Fruit fly (Drosophila melanogaster) whole organism, embryonic: ENCODE data around the gene RhoGAPp190.
A peak's percentile ranks its signal among the peaks of the same experiment; 100 is the strongest.

ENCODE experiments used
- CG11696 ChIP-seq: fragments of 200-800 bp; sonication (Bioruptor generic); IDR thresholded peaks from 2 replicates; pipeline ENCODE4 v1.3.6; 2022; ENCODE audit warnings: missing biosample characterization, missing genetic modification characterization
- CG12104 ChIP-seq: fragments of 200-800 bp; sonication (Bioruptor generic); optimal IDR thresholded peaks from 3 replicates; lab custom pipeline; 2016; ENCODE audit warnings: missing biosample characterization, missing genetic modification characterization
- CG12155 ChIP-seq: fragments of 200-800 bp; sonication (Bioruptor generic); optimal IDR thresholded peaks from 3 replicates; lab custom pipeline; 2016; ENCODE audit warnings: missing biosample characterization, missing genetic modification characterization
- CG12391 ChIP-seq: fragments of 200-800 bp; sonication (Bioruptor generic); optimal IDR thresholded peaks from 3 replicates; lab custom pipeline; 2018; ENCODE audit warnings: missing biosample characterization, mild to moderate bottlenecking, missing genetic modification characterization, moderate library complexity
- CG13287 ChIP-seq: fragments of 200-800 bp; sonication (Bioruptor generic); IDR thresholded peaks from 2 replicates; pipeline ENCODE4 v1.3.6; 2022; ENCODE audit warnings: missing biosample characterization, missing genetic modification characterization; ENCODE audit not compliant: partially characterized antibody
- CG14441 ChIP-seq: fragments of 200-800 bp; sonication (Bioruptor generic); IDR thresholded peaks from 2 replicates; pipeline ENCODE4 v1.3.6; 2022; ENCODE audit warnings: missing biosample characterization, missing genetic modification characterization
- CG15073 ChIP-seq: fragments of 200-800 bp; sonication (Bioruptor generic); optimal IDR thresholded peaks from 2 replicates; lab custom pipeline; 2016; ENCODE audit warnings: missing biosample characterization, missing genetic modification characterization
- CG17361 ChIP-seq: fragments of 200-800 bp; sonication (Bioruptor generic); IDR thresholded peaks from 3 replicates; pipeline ENCODE4 v1.3.6; 2022; ENCODE audit warnings: missing biosample characterization, missing genetic modification characterization
- CG18599 ChIP-seq: fragments of 200-800 bp; sonication (Bioruptor generic); optimal IDR thresholded peaks from 3 replicates; lab custom pipeline; 2017; ENCODE audit warnings: missing biosample characterization, missing genetic modification characterization, mild to moderate bottlenecking, moderate library complexity, missing genetic modification reagents
- CG3281 ChIP-seq: fragments of 200-800 bp; sonication (Bioruptor generic); optimal IDR thresholded peaks from 3 replicates; lab custom pipeline; 2017; ENCODE audit warnings: missing biosample characterization, mild to moderate bottlenecking, missing genetic modification characterization
- CG3407 ChIP-seq: fragments of 200-800 bp; sonication (Bioruptor generic); optimal IDR thresholded peaks from 2 replicates; lab custom pipeline; 2018; ENCODE audit warnings: missing biosample characterization, mild to moderate bottlenecking, missing genetic modification characterization
- CG5953 ChIP-seq: fragments of 200-800 bp; sonication (Bioruptor generic); IDR thresholded peaks from 2 replicates; pipeline ENCODE4 v1.3.6; 2022; ENCODE audit warnings: missing biosample characterization, missing genetic modification characterization
- CG7556 ChIP-seq: fragments of 200-800 bp; sonication (Bioruptor generic); optimal IDR thresholded peaks from 2 replicates; lab custom pipeline; 2017; ENCODE audit warnings: missing biosample characterization, mild to moderate bottlenecking, missing genetic modification characterization
- CG8924 ChIP-seq: fragments of 200-800 bp; optimal IDR thresholded peaks from 3 replicates; lab custom pipeline; 2019; ENCODE audit warnings: missing biosample characterization, mild to moderate bottlenecking, missing genetic modification characterization, moderate library complexity
- CG9817 ChIP-seq: fragments of 200-800 bp; sonication (Bioruptor generic); optimal IDR thresholded peaks from 2 replicates; lab custom pipeline; 2018; ENCODE audit warnings: missing biosample characterization, mild to moderate bottlenecking, missing genetic modification characterization, moderate library complexity
- CG9932 ChIP-seq: fragments of 200-800 bp; sonication (Bioruptor generic); IDR thresholded peaks from 2 replicates; pipeline ENCODE4 v1.3.6; 2022; ENCODE audit warnings: missing biosample characterization, missing genetic modification characterization
- Eip74EF ChIP-seq, 2 experiments: fragments of 200-800 bp in 1 of 2; fragments of >200 bp in 1 of 2; sonication (Bioruptor generic) in 1 of 2; optimal IDR thresholded peaks; 2 replicates each; lab custom pipeline; 2017 to 2019; ENCODE audit warnings: missing biosample characterization in 2 of 2, missing genetic modification characterization in 2 of 2, mild to moderate bottlenecking in 1 of 2, moderate library complexity in 1 of 2
- Ets65A ChIP-seq: fragments of 200-800 bp; sonication (Bioruptor generic); peaks from one replicate; lab custom pipeline; 2016; ENCODE audit warnings: missing biosample characterization, missing genetic modification characterization
- HHEX ChIP-seq: fragments of 200-800 bp; sonication (Bioruptor generic); optimal IDR thresholded peaks from 3 replicates; lab custom pipeline; 2017; ENCODE audit warnings: missing biosample characterization, mild to moderate bottlenecking, missing genetic modification characterization, missing genetic modification reagents
- HmgD ChIP-seq: fragments of 200-800 bp; sonication (Bioruptor generic); optimal IDR thresholded peaks from 3 replicates; lab custom pipeline; 2016; ENCODE audit warnings: missing biosample characterization, missing genetic modification characterization
- Oaz ChIP-seq: fragments of 200-800 bp; sonication (Bioruptor generic); IDR thresholded peaks from 2 replicates; pipeline ENCODE4 v1.3.6; 2022; ENCODE audit warnings: missing biosample characterization, missing genetic modification characterization
- Oli ChIP-seq: fragments of 200-800 bp; sonication (Bioruptor generic); optimal IDR thresholded peaks from 2 replicates; lab custom pipeline; 2018; ENCODE audit warnings: missing biosample characterization, mild to moderate bottlenecking, missing genetic modification characterization, moderate library complexity
- Pdp1 ChIP-seq, 2 experiments: fragments of 200-800 bp; sonication (Bioruptor generic); optimal IDR thresholded peaks; 3 replicates each; lab custom pipeline; 2016; ENCODE audit warnings: missing biosample characterization in 2 of 2, missing genetic modification characterization in 2 of 2, mild to moderate bottlenecking in 1 of 2, moderate library complexity in 1 of 2
- Ptx1 ChIP-seq: fragments of 200-800 bp; sonication (Bioruptor generic); IDR thresholded peaks from 2 replicates; pipeline ENCODE4 v1.3.6; 2022; ENCODE audit warnings: missing biosample characterization, missing genetic modification characterization
- Rfx ChIP-seq: fragments of 200-800 bp; sonication (Bioruptor generic); IDR thresholded peaks from 2 replicates; pipeline ENCODE4 v1.3.6; 2022; ENCODE audit warnings: missing biosample characterization, missing genetic modification characterization
- Ssrp ChIP-seq: fragments of 200-800 bp; sonication (Bioruptor generic); optimal IDR thresholded peaks from 2 replicates; lab custom pipeline; 2018; ENCODE audit warnings: missing biosample characterization, mild to moderate bottlenecking, missing genetic modification characterization, moderate library complexity
- Stat92E ChIP-seq, 3 experiments: fragments of >200 bp in 2 of 3; fragments of 200-800 bp in 1 of 3; sonication (Bioruptor generic) in 1 of 3; optimal IDR thresholded peaks; 2 replicates each; lab custom pipeline; 2017 to 2019; ENCODE audit warnings: missing biosample characterization in 3 of 3, missing genetic modification characterization in 3 of 3, mild to moderate bottlenecking in 1 of 3, moderate library complexity in 1 of 3
- al ChIP-seq: fragments of 200-800 bp; sonication (Bioruptor generic); IDR thresholded peaks from 2 replicates; pipeline ENCODE4 v1.3.6; 2022; ENCODE audit warnings: missing biosample characterization, missing genetic modification characterization
- bab2 ChIP-seq: fragments of 200-800 bp; sonication (Bioruptor generic); optimal IDR thresholded peaks from 2 replicates; lab custom pipeline; 2016; ENCODE audit warnings: missing biosample characterization, missing genetic modification characterization
- dmrt11E ChIP-seq: fragments of 200-800 bp; sonication (Bioruptor generic); optimal IDR thresholded peaks from 3 replicates; lab custom pipeline; 2018; ENCODE audit warnings: missing biosample characterization, mild to moderate bottlenecking, missing genetic modification characterization, moderate library complexity
- emc ChIP-seq: fragments of 200-800 bp; sonication (Bioruptor generic); optimal IDR thresholded peaks from 2 replicates; lab custom pipeline; 2016; ENCODE audit warnings: missing biosample characterization, missing genetic modification characterization
- eyg ChIP-seq: fragments of 200-800 bp; sonication (Bioruptor generic); optimal IDR thresholded peaks from 3 replicates; lab custom pipeline; 2016; ENCODE audit warnings: missing biosample characterization, missing genetic modification characterization
- gro ChIP-seq: fragments of 200-800 bp; sonication (Bioruptor generic); optimal IDR thresholded peaks from 2 replicates; lab custom pipeline; 2016; ENCODE audit warnings: missing biosample characterization, missing genetic modification characterization
- ham ChIP-seq: fragments of 200-800 bp; sonication (Bioruptor generic); IDR thresholded peaks from 2 replicates; pipeline ENCODE4 v1.3.6; 2022; ENCODE audit warnings: missing biosample characterization, missing genetic modification characterization
- hbn ChIP-seq: fragments of 200-800 bp; sonication (Bioruptor generic); IDR thresholded peaks from 2 replicates; pipeline ENCODE4 v1.3.6; 2022; ENCODE audit warnings: missing biosample characterization, missing genetic modification characterization; ENCODE audit not compliant: partially characterized antibody
- jing ChIP-seq: fragments of 200-800 bp; sonication (Bioruptor generic); optimal IDR thresholded peaks from 2 replicates; lab custom pipeline; 2018; ENCODE audit warnings: missing biosample characterization, mild to moderate bottlenecking, missing genetic modification characterization
- kni ChIP-seq: fragments of 200-800 bp; sonication (Bioruptor generic); optimal IDR thresholded peaks from 3 replicates; lab custom pipeline; 2017; ENCODE audit warnings: mild to moderate bottlenecking, missing biosample characterization, missing genetic modification reagents, missing genetic modification characterization
- knrl ChIP-seq: fragments of 200-800 bp; sonication (Bioruptor generic); IDR thresholded peaks from 3 replicates; pipeline ENCODE4 v1.3.6; 2022; ENCODE audit warnings: missing biosample characterization, missing genetic modification characterization; ENCODE audit not compliant: partially characterized antibody
- lov ChIP-seq, 2 experiments: fragments of 200-800 bp in 1 of 2; fragments of >200 bp in 1 of 2; sonication (Bioruptor generic) in 1 of 2; IDR thresholded peaks in 1 of 2; optimal IDR thresholded peaks in 1 of 2; 2 replicates in 1 of 2; 3 replicates in 1 of 2; pipeline versions ENCODE4 v1.3.6 to Lab custom; 2017 to 2022; ENCODE audit warnings: missing biosample characterization in 1 of 2, missing genetic modification characterization in 1 of 2
- nerfin-1 ChIP-seq: fragments of 200-800 bp; sonication (Bioruptor generic); optimal IDR thresholded peaks from 3 replicates; lab custom pipeline; 2019; ENCODE audit warnings: missing biosample characterization, mild to moderate bottlenecking, missing genetic modification characterization, moderate library complexity
- org-1 ChIP-seq: fragments of 200-800 bp; sonication (Bioruptor generic); optimal IDR thresholded peaks from 2 replicates; lab custom pipeline; 2017; ENCODE audit warnings: missing biosample characterization, missing genetic modification characterization
- pita ChIP-seq: fragments of 200-800 bp; sonication (Bioruptor generic); optimal IDR thresholded peaks from 2 replicates; lab custom pipeline; 2017; ENCODE audit warnings: missing biosample characterization, mild to moderate bottlenecking, missing genetic modification characterization
- seq ChIP-seq: fragments of 200-800 bp; sonication (Bioruptor generic); IDR thresholded peaks from 2 replicates; pipeline ENCODE4 v1.3.6; 2022; ENCODE audit warnings: missing biosample characterization, missing genetic modification characterization
- sr ChIP-seq: fragments of 200-800 bp; sonication (Bioruptor generic); IDR thresholded peaks from 3 replicates; pipeline ENCODE4 v1.3.6; 2022; ENCODE audit warnings: missing biosample characterization, missing genetic modification characterization
- stwl ChIP-seq: fragments of 200-800 bp; sonication (Bioruptor generic); optimal IDR thresholded peaks from 3 replicates; lab custom pipeline; 2018; ENCODE audit warnings: missing biosample characterization, mild to moderate bottlenecking, missing genetic modification characterization, moderate library complexity
- vfl ChIP-seq: fragments of 200-800 bp; sonication (Bioruptor generic); optimal IDR thresholded peaks from 2 replicates; lab custom pipeline; 2016; ENCODE audit warnings: missing biosample characterization, missing genetic modification characterization
- wdn ChIP-seq: fragments of 200-800 bp; sonication (Bioruptor generic); IDR thresholded peaks from 2 replicates; pipeline ENCODE4 v1.3.6; 2022; ENCODE audit warnings: missing biosample characterization, missing genetic modification characterization
- wor ChIP-seq: fragments of 200-800 bp; sonication (Bioruptor generic); IDR thresholded peaks from 2 replicates; pipeline ENCODE4 v1.3.6; 2022; ENCODE audit warnings: missing biosample characterization, missing genetic modification characterization

Gene RhoGAPp190

dm6 chrX:17682745-17683505 is 30.6 kb upstream of the RhoGAPp190 start (continued):
- TF ChIP-seq hbn (GFP tag; lab: Robert Waterston, UW): no peak
- peak; percentile 29 for TF ChIP-seq CG8924 (tag; lab: Kevin White, UChicago)
- peak; percentile 78 for TF ChIP-seq wor
- no peak for TF ChIP-seq emc (GFP tag; lab: Kevin White, UChicago)
- no peak for TF ChIP-seq CG3281
- peak in 1 of 2 experiments; percentile 45 for TF ChIP-seq Eip74EF (GFP tag; optimal IDR thresholded peaks at IDR 0.05; lab: Kevin White, UChicago)
- TF ChIP-seq CG18599 (GFP tag; lab: Kevin White, UChicago): peak; percentile 43
- peak; percentile 69 for TF ChIP-seq Oli (tag; lab: Kevin White, UChicago)
- TF ChIP-seq CG5953 (GFP tag; lab: Robert Waterston, UW): peak; percentile 83
- TF ChIP-seq gro (GFP tag; lab: Kevin White, UChicago): no peak
- TF ChIP-seq eyg (GFP tag; lab: Kevin White, UChicago): no peak
- TF ChIP-seq Rfx (GFP tag; lab: Robert Waterston, UW): peak; percentile 57
- peak; percentile 16 for TF ChIP-seq stwl (tag; lab: Kevin White, UChicago)
- TF ChIP-seq CG12155 (GFP tag; lab: Kevin White, UChicago): peak; percentile 24
- TF ChIP-seq CG12391 (tag; lab: Kevin White, UChicago): peak; percentile 55
- TF ChIP-seq CG11696: no peak; the same call in 1 of the 2 replicates
- peak; percentile 41 for TF ChIP-seq nerfin-1 (tag; lab: Kevin White, UChicago)
- TF ChIP-seq CG17361 (GFP tag; lab: Robert Waterston, UW): peak; percentile 65; the same call in 2 of the 3 replicates
- TF ChIP-seq Oaz (GFP tag; lab: Robert Waterston, UW): peak; percentile 76
- TF ChIP-seq al: 0 out of 2 replicates have a peak, but pooled peaks have one; percentile 22
- TF ChIP-seq CG14441 (GFP tag; lab: Robert Waterston, UW): peak; percentile 82
- no peak for TF ChIP-seq lov (optimal IDR thresholded peaks at IDR 0.05; lab: Kevin White, UChicago)
- TF ChIP-seq lov (GFP tag; IDR thresholded peaks at IDR 0.05; lab: Robert Waterston, UW): no peak
- no peak; the same call in 1 of the 2 replicates for TF ChIP-seq CG13287 (GFP tag; lab: Robert Waterston, UW)
- TF ChIP-seq org-1 (GFP tag; lab: Kevin White, UChicago): peak; percentile 21
- no peak for TF ChIP-seq Stat92E (GFP tag; optimal IDR thresholded peaks at IDR 0.05; lab: Kevin White, UChicago)
- TF ChIP-seq CG9932 (GFP tag; lab: Robert Waterston, UW): peak; percentile 40; the same call in 1 of the 2 replicates
- peak; percentile 29 for TF ChIP-seq CG3407
- peak; percentile 4 for TF ChIP-seq dmrt11E (tag; lab: Kevin White, UChicago)
- TF ChIP-seq jing (GFP tag; lab: Kevin White, UChicago): no peak
- TF ChIP-seq bab2 (GFP tag; lab: Kevin White, UChicago): no peak
- TF ChIP-seq vfl (GFP tag; lab: Kevin White, UChicago): no peak
- TF ChIP-seq HHEX (GFP tag; lab: Kevin White, UChicago): peak; percentile 44
- no peak for TF ChIP-seq knrl (GFP tag; lab: Robert Waterston, UW)
- TF ChIP-seq CG9817: no peak
- TF ChIP-seq Pdp1 (GFP tag; optimal IDR thresholded peaks at IDR 0.05; lab: Kevin White, UChicago): peak; percentile 32 to 70
- TF ChIP-seq ham: no peak
- peak; percentile 51 for TF ChIP-seq CG7556
- TF ChIP-seq CG12104 (GFP tag; lab: Kevin White, UChicago): peak; percentile 52
- no peak for TF ChIP-seq CG15073 (GFP tag; lab: Kevin White, UChicago)
- TF ChIP-seq seq (GFP tag; lab: Robert Waterston, UW): peak; percentile 62; the same call in 1 of the 2 replicates
- TF ChIP-seq HmgD: no peak
- TF ChIP-seq kni: no peak
- TF ChIP-seq Ets65A (GFP tag; lab: Kevin White, UChicago): peak; percentile 72
- peak; percentile 62 for TF ChIP-seq Ssrp
- no peak for TF ChIP-seq pita (GFP tag; lab: Kevin White, UChicago)
- no peak for TF ChIP-seq wdn (GFP tag; lab: Robert Waterston, UW)
- TF ChIP-seq sr (GFP tag; lab: Robert Waterston, UW): 0 out of 3 replicates have a peak, but pooled peaks have one; percentile 42
- TF ChIP-seq Ptx1 (GFP tag; lab: Robert Waterston, UW): peak; percentile 89
